Fruit fly (Drosophila melanogaster) whole organism, adult: ENCODE measurements around the gene CG7386.
A peak's percentile ranks its signal among the peaks of the same experiment; 100 is the strongest.

Experiments
- CG11617 ChIP-seq: fragments of 200-800 bp; sonication (Bioruptor generic); optimal IDR thresholded peaks from 2 replicates; lab custom pipeline; 2017; ENCODE audit warnings: mild to moderate bottlenecking, missing biosample characterization, missing genetic modification reagents, missing genetic modification characterization
- CG12768 ChIP-seq: fragments of 200-800 bp; sonication (Bioruptor generic); optimal IDR thresholded peaks from 2 replicates; lab custom pipeline; 2017; ENCODE audit warnings: missing biosample characterization, missing genetic modification characterization, mild to moderate bottlenecking, moderate library complexity, missing genetic modification reagents
- CG14711 ChIP-seq: fragments of 200-800 bp; sonication (Bioruptor generic); optimal IDR thresholded peaks from 2 replicates; lab custom pipeline; 2018; ENCODE audit warnings: missing biosample characterization, mild to moderate bottlenecking, missing genetic modification characterization, moderate library complexity
- CG1620 ChIP-seq: fragments of 200-800 bp; sonication (Bioruptor generic); optimal IDR thresholded peaks from 2 replicates; lab custom pipeline; 2016; ENCODE audit warnings: missing biosample characterization, missing genetic modification characterization
- CG33017 ChIP-seq: fragments of 200-800 bp; sonication (Bioruptor generic); optimal IDR thresholded peaks from 2 replicates; lab custom pipeline; 2018; ENCODE audit warnings: missing biosample characterization, mild to moderate bottlenecking, missing genetic modification characterization, moderate library complexity
- CG5204 ChIP-seq: fragments of 200-800 bp; sonication (Bioruptor generic); optimal IDR thresholded peaks from 2 replicates; lab custom pipeline; 2016; ENCODE audit warnings: missing biosample characterization, missing genetic modification characterization
- CG7045 ChIP-seq: fragments of 200-800 bp; sonication (Bioruptor generic); optimal IDR thresholded peaks from 2 replicates; lab custom pipeline; 2017; ENCODE audit warnings: missing biosample characterization, mild to moderate bottlenecking, missing genetic modification characterization
- CG7101 ChIP-seq: fragments of 200-800 bp; sonication (Bioruptor generic); optimal IDR thresholded peaks from 2 replicates; lab custom pipeline; 2018; ENCODE audit warnings: missing biosample characterization, mild to moderate bottlenecking, missing genetic modification characterization, moderate library complexity
- Clk ChIP-seq: fragments of 200-800 bp; sonication (Bioruptor generic); optimal IDR thresholded peaks from 2 replicates; lab custom pipeline; 2017; ENCODE audit warnings: missing biosample characterization, missing genetic modification characterization
- Crg-1 ChIP-seq: fragments of 200-800 bp; sonication (Bioruptor generic); optimal IDR thresholded peaks from 2 replicates; lab custom pipeline; 2016; ENCODE audit warnings: missing biosample characterization, missing genetic modification characterization
- Hr96 ChIP-seq: fragments of 200-800 bp; sonication (Bioruptor generic); optimal IDR thresholded peaks from 2 replicates; lab custom pipeline; 2016; ENCODE audit warnings: missing biosample characterization, missing genetic modification characterization
- Mnt ChIP-seq: fragments of 200-800 bp; sonication (Bioruptor generic); optimal IDR thresholded peaks from 2 replicates; lab custom pipeline; 2016; ENCODE audit warnings: missing biosample characterization, mild to moderate bottlenecking, missing genetic modification characterization
- bab1 ChIP-seq: fragments of 200-800 bp; sonication (Bioruptor generic); optimal IDR thresholded peaks from 3 replicates; lab custom pipeline; 2019; ENCODE audit warnings: missing biosample characterization, mild to moderate bottlenecking, missing genetic modification characterization, moderate library complexity
- cic ChIP-seq: fragments of 200-800 bp; sonication (Bioruptor generic); optimal IDR thresholded peaks from 2 replicates; lab custom pipeline; 2017; ENCODE audit warnings: missing biosample characterization, mild to moderate bottlenecking, missing genetic modification characterization, moderate library complexity
- cnc ChIP-seq, 2 experiments: fragments of >200 bp; optimal IDR thresholded peaks; 2 replicates each; lab custom pipeline; 2017
- kay ChIP-seq: fragments of 200-800 bp; sonication (Bioruptor generic); peaks from one replicate; lab custom pipeline; 2016; ENCODE audit warnings: missing biosample characterization, missing genetic modification characterization, borderline replicate concordance
- ovo ChIP-seq: fragments of 200-800 bp; sonication (Bioruptor generic); optimal IDR thresholded peaks from 2 replicates; lab custom pipeline; 2016; ENCODE audit warnings: missing biosample characterization, missing genetic modification characterization
- pad ChIP-seq: fragments of 200-800 bp; sonication (Bioruptor generic); optimal IDR thresholded peaks from 3 replicates; lab custom pipeline; 2017; ENCODE audit warnings: missing biosample characterization, missing genetic modification characterization, mild to moderate bottlenecking, moderate library complexity, missing genetic modification reagents
- tj ChIP-seq: fragments of 200-800 bp; sonication (Bioruptor generic); optimal IDR thresholded peaks from 3 replicates; lab custom pipeline; 2017; ENCODE audit warnings: missing biosample characterization, mild to moderate bottlenecking, missing genetic modification characterization, moderate library complexity
- toe ChIP-seq: fragments of 200-800 bp; sonication (Bioruptor generic); optimal IDR thresholded peaks from 2 replicates; lab custom pipeline; 2016; ENCODE audit warnings: missing biosample characterization, missing genetic modification characterization

The CG7386 gene

dm6 chr3L:6188995-6189927 lies at the start of gene CG7386, which contains the start of gene D19A:
TSS of gene CG7386 (plus strand) at chr3L:6189745.
TSS of gene D19A (minus strand) at chr3L:6189123.
- TF ChIP-seq kay: no peak
- no peak for TF ChIP-seq pad (GFP tag; lab: Kevin White, UChicago)
- TF ChIP-seq Crg-1: no peak
- peak; percentile 27 for TF ChIP-seq CG7045 (GFP tag; lab: Kevin White, UChicago)
- TF ChIP-seq Clk: no peak
- TF ChIP-seq CG5204 (GFP tag; lab: Kevin White, UChicago): peak; percentile 33
- TF ChIP-seq tj (GFP tag; lab: Kevin White, UChicago): peak; percentile 24
- TF ChIP-seq cic (GFP tag; lab: Kevin White, UChicago): no peak
- peak; percentile 70 for TF ChIP-seq CG33017 (tag; lab: Kevin White, UChicago)
- TF ChIP-seq Mnt (GFP tag; lab: Kevin White, UChicago): peak; percentile 49
- TF ChIP-seq CG14711 (tag; lab: Kevin White, UChicago): peak; percentile 27
- TF ChIP-seq cnc (optimal IDR thresholded peaks at IDR 0.05; lab: Kevin White, UChicago): no peak
- peak; percentile 61 for TF ChIP-seq CG11617
- peak; percentile 60 for TF ChIP-seq CG1620
- TF ChIP-seq CG7101 (tag; lab: Kevin White, UChicago): peak; percentile 72
- peak; percentile 79 for TF ChIP-seq bab1 (GFP tag; lab: Kevin White, UChicago)
- peak; percentile 31 for TF ChIP-seq Hr96 (GFP tag; lab: Kevin White, UChicago)
- no peak for TF ChIP-seq ovo (GFP tag; lab: Kevin White, UChicago)
- peak; percentile 1 for TF ChIP-seq CG12768
- peak; percentile 53 for TF ChIP-seq toe (GFP tag; lab: Kevin White, UChicago)

- TF ChIP-seq CG33017 (tag; lab: Kevin White, UChicago) (no peak), CG7101 (tag; lab: Kevin White, UChicago) (no peak), pad (GFP tag; lab: Kevin White, UChicago) (no peak), toe (GFP tag; lab: Kevin White, UChicago) (no peak), bab1 (GFP tag; lab: Kevin White, UChicago) (no peak), cnc (optimal IDR thresholded peaks at IDR 0.05; lab: Kevin White, UChicago) (no peak), Mnt (GFP tag; lab: Kevin White, UChicago) (no peak), cic (GFP tag; lab: Kevin White, UChicago) (no peak), CG5204 (GFP tag; lab: Kevin White, UChicago) (no peak), Crg-1 (no peak), CG11617 (no peak), CG12768 (no peak), ovo (GFP tag; lab: Kevin White, UChicago) (no peak)
These were observed 49.5 kb upstream of the CG7386 start, which contains the start of gene Cpr65Av for dm6 chr3L:6139924-6140574. TSS of gene Cpr65Av (minus strand) at chr3L:6139974.

- TF ChIP-seq CG7045 (GFP tag; lab: Kevin White, UChicago): no peak
- no peak for TF ChIP-seq pad (GFP tag; lab: Kevin White, UChicago)
- no peak for TF ChIP-seq Mnt (GFP tag; lab: Kevin White, UChicago)
- TF ChIP-seq Hr96 (GFP tag; lab: Kevin White, UChicago): no peak
- TF ChIP-seq cic (GFP tag; lab: Kevin White, UChicago): no peak
- TF ChIP-seq CG7101 (tag; lab: Kevin White, UChicago): no peak
- no peak for TF ChIP-seq bab1 (GFP tag; lab: Kevin White, UChicago)
- TF ChIP-seq tj (GFP tag; lab: Kevin White, UChicago): no peak
- no peak for TF ChIP-seq CG11617
- TF ChIP-seq CG33017 (tag; lab: Kevin White, UChicago): no peak
- no peak for TF ChIP-seq ovo (GFP tag; lab: Kevin White, UChicago)
These were observed 48.6 kb upstream of the CG7386 start for dm6 chr3L:6140771-6141472.

- no peak for TF ChIP-seq CG5204 (GFP tag; lab: Kevin White, UChicago)
- TF ChIP-seq toe (GFP tag; lab: Kevin White, UChicago): no peak
- no peak for TF ChIP-seq kay
- TF ChIP-seq CG7101 (tag; lab: Kevin White, UChicago): no peak
- TF ChIP-seq cic (GFP tag; lab: Kevin White, UChicago): no peak
- TF ChIP-seq CG33017 (tag; lab: Kevin White, UChicago): no peak
- no peak for TF ChIP-seq Clk
- TF ChIP-seq ovo (GFP tag; lab: Kevin White, UChicago): no peak
These were observed 48.0 kb upstream of the CG7386 start for dm6 chr3L:6141538-6141937.

- no peak for TF ChIP-seq CG7101 (tag; lab: Kevin White, UChicago)
- no peak for TF ChIP-seq Hr96 (GFP tag; lab: Kevin White, UChicago)
- no peak for TF ChIP-seq CG33017 (tag; lab: Kevin White, UChicago)
- no peak for TF ChIP-seq toe (GFP tag; lab: Kevin White, UChicago)
- TF ChIP-seq bab1 (GFP tag; lab: Kevin White, UChicago): no peak
- no peak for TF ChIP-seq ovo (GFP tag; lab: Kevin White, UChicago)
- no peak for TF ChIP-seq CG11617
- TF ChIP-seq CG14711 (tag; lab: Kevin White, UChicago): no peak
- TF ChIP-seq Clk: no peak
- no peak for TF ChIP-seq cnc (optimal IDR thresholded peaks at IDR 0.05; lab: Kevin White, UChicago)
- TF ChIP-seq kay: no peak
- no peak for TF ChIP-seq CG12768
- TF ChIP-seq CG7045 (GFP tag; lab: Kevin White, UChicago): no peak
- no peak for TF ChIP-seq CG5204 (GFP tag; lab: Kevin White, UChicago)
- TF ChIP-seq tj (GFP tag; lab: Kevin White, UChicago): no peak
- no peak for TF ChIP-seq CG1620
- TF ChIP-seq Mnt (GFP tag; lab: Kevin White, UChicago): no peak
- TF ChIP-seq cic (GFP tag; lab: Kevin White, UChicago): no peak
- TF ChIP-seq Crg-1: no peak
These were observed 47.2 kb upstream of the CG7386 start, which contains the start of gene Cpr65Aw for dm6 chr3L:6142313-6142712. TSS of gene Cpr65Aw (minus strand) at chr3L:6142413.
